Fruit fly (Drosophila melanogaster) ovary, adult (tissue): ENCODE measurements around the gene Keap1.

Experiments used
- CG17801 ChIP-seq: fragments of 200-800 bp; optimal IDR thresholded peaks from 2 replicates; lab custom pipeline; 2019; ENCODE audit warnings: missing biosample characterization, mild to moderate bottlenecking, missing genetic modification characterization, moderate library complexity; ENCODE audit not compliant: partially characterized antibody

The Keap1 gene

DNA sequence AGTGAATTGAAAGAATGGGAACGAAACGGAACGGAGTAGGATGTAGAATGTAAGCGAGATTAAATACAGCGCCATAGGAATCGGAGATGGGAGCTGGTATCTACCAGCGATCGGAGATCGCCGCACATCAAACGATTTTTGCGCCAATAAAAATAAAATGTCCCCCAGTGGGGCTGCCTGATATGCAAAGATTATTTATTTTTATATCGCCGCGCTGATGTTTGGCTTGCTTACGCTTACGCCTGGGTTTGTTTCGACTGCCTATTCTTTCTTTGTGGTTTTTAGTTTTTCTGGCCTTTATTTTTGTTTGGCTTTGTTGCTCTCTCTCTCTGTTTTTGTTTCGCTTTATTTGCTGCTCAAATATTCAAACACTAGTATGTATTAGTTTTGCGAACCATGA lies 16.0 kb downstream of the Keap1 start:
- no peak for TF ChIP-seq CG17801 (GFP tag; lab: Kevin White, UChicago)

DNA sequence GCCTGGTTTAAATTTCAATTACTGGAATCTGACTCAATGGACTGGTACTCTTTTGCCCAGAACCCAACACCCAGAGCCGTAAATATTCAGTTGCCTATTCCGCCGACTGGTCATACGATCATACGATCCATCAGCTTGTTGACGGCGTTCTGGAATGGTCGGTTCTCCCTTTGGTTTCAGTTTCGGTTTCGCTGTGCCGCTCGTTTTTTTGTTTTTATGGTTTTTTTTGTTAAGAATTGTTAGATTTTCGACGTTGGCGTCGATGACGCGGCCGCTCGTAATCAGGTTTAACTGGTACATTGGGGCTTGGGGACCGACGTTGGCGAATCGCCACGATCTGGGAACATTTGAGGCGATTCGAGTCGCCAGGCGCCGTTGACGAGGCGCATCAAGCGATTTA lies 17.0 kb downstream of the Keap1 start:
- TF ChIP-seq CG17801 (GFP tag; lab: Kevin White, UChicago), result peak; percentile 0

- TF ChIP-seq CG17801 (GFP tag; lab: Kevin White, UChicago), result no peak
These were observed 17.9 kb downstream of the Keap1 start for dm6 chr3R:17061736-17062371.

dm6 chr3R:17060809-17061394 lies 18.8 kb downstream of the Keap1 start:
- no peak for TF ChIP-seq CG17801 (GFP tag; lab: Kevin White, UChicago)

- TF ChIP-seq CG17801 (GFP tag; lab: Kevin White, UChicago), result no peak
These were observed 19.5 kb downstream of the Keap1 start for dm6 chr3R:17060244-17060664.

DNA sequence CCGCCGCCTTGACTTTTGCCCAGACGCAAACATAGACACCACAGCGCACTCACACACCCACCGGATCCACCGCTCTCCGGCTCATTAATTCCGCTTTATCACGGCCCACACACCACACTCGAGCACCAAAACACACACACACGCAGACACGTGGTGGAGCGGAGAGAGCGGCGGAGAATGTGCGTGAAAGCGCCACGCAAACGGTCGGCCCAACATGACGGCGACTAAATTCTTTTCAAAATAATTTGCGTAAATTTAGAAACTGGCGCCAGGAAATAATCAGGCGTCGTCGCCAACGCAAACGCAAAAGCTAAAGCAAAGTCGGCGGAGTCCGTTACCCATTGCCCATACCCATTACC lies 20.0 kb downstream of the Keap1 start:
- TF ChIP-seq CG17801 (GFP tag; lab: Kevin White, UChicago), result no peak

DNA sequence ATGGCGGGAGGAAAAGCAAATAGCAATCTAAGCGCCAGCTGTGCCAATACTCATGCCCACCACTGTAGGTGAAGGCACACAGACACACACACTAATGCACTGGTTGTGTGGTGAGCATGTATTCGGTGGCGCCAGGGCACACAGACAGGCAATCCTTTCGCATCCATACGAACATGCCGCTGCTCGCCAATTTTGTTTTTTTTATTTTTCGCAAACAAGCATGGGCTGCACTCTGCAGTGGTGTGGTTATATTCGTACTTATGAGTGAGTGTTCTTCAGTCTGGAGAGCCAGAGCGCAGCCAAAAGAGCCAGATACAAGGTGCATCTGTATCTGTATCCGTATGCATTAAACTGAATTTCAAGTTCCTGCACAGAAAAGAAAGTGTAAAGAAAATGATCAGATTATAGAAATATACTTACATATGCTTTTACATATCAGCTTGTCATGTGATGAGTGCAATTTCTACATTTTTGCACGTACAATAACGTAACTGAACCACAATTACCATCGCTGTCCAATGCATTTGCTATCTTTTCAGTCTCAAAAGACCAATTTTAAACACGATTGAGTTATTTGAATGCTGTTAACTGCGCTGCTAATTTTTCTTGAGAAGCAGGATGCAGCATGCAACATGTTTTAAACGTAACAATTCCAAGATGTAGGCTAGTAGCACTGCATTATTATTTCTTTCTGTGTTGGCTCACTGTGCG lies 20.5 kb downstream of the Keap1 start:
- TF ChIP-seq CG17801 (GFP tag; lab: Kevin White, UChicago), result no peak

dm6 chr3R:17056905-17057251 lies 22.9 kb downstream of the Keap1 start:
- TF ChIP-seq CG17801 (GFP tag; lab: Kevin White, UChicago), result no peak

DNA sequence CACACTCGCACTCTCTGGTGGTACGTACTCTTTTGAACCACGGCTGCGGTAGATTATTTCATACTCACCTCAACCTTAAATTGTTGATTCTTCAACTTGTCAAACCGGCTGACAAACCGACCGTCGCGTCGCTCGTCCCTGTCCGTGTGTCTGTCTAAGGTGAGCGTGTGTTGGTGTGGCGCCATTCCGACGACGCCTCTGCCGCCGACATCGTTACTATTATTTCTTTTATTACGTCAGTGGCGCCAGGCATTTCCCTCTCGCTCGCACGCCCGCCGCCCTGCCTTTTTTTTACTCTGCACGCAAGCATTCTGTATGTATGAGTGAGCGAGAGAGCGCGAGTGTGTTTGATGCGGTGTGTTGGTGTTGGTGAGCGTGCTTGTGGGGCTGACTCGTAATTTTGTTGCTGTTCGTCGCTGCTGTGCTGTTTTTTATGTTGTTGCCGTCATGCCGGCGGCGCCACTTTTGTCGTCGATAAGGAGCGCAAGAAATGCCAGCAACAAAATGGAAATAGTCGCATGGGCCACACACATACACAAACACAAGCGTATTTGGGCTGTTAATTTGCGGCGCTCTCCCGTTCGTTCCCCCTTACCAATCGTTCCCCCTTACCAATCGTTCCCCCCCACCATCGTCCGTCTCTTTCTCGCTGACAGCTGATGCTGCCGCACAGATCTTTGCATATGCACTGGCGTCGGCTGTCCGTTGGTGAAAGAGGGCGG lies 23.4 kb downstream of the Keap1 start:
- peak; percentile 32 for TF ChIP-seq CG17801 (GFP tag; lab: Kevin White, UChicago)

dm6 chr3R:17054528-17054927 lies 25.2 kb downstream of the Keap1 start:
- TF ChIP-seq CG17801 (GFP tag; lab: Kevin White, UChicago), result no peak

dm6 chr3R:17053415-17054177 lies 26.1 kb downstream of the Keap1 start, which contains the start of gene Dad:
Gene Dad (plus strand): TSS chr3R:17054007.
- TF ChIP-seq CG17801 (GFP tag; lab: Kevin White, UChicago), result peak; percentile 23

DNA sequence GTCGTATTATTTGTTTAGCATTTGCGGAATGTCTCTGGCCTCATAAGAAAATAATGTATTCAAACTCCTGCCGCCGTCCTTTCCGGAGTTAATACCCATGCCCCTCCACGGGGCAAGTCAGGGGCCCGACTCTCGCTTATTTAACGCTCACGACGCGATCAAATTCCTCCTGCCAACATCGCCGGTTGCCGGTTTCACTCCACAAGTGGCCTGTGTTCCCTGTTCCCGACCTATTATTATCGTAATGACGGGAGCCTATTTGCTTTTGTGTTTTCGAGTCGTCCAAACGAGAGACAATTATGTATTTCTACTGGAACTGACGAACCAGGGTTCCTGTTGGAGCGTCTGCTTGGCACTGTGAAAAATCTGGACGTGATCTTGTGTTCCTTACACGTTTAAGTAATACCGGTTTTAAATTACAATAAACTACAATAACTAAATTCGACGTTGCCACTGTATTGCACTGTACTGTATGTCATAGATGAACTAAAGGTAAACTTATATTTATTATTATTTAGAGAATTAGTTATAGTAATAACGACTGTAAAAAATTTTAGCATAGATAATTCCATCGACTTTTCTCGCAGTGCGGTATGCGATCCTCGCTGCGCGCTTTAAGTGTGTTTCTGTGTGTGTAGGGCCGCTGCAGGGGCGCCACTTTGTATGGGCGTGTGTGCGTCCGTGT lies 27.1 kb downstream of the Keap1 start:
- TF ChIP-seq CG17801 (GFP tag; lab: Kevin White, UChicago), result no peak

dm6 chr3R:17048867-17049266 lies 30.9 kb downstream of the Keap1 start:
- no peak for TF ChIP-seq CG17801 (GFP tag; lab: Kevin White, UChicago)

DNA sequence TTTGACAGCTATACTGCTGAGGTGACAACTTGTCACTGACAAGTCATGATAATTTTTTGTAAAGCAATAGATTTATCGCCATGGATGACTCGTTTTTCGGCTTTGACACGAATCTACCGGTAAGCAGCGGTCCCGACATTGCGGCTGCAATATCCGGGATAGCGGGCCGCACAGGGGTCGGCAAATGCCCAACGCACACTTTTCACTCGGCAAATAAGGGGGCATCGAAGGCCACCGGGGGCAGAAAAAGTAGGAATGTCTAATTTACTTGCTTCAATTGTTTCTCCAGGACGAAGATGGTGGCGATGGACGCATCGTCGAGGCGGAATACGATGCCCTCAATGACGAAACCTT lies 36.2 kb downstream of the Keap1 start:
- no peak for TF ChIP-seq CG17801 (GFP tag; lab: Kevin White, UChicago)
